Worm (Caenorhabditis elegans): ENCODE results near the gene golg-4.

DNA sequence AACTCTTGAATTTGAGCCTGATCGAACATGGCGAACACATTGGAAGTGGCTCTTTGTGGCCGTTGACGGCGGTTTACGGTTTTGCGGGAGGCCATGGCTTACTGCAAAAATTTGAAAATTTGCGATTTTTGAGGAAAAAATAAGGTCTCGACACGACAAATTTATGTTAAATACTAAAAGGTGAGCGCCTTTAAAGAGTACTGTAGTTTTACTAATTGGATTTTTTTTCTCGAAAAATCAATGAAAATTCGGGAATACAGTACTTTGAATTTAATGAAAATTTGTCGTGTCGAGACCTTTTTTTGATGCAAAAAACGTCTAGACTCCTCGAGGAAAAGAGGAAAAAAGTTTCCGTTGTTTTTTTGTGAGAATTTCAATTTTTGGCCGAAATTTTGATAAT, 11.7 kb upstream of the golg-4 start, which contains the start of gene mlc-4:
- TF ChIP-seq unc-130 (GFP tag; optimal IDR thresholded peaks at IDR 0.05) (no peak), skn-1 (tag; optimal IDR thresholded peaks at IDR 0.05) (no peak), egl-43 (GFP tag; IDR thresholded peaks at IDR 0.05) (no peak), fkh-10 (GFP tag; optimal IDR thresholded peaks at IDR 0.05) (no peak), ama-1 (optimal IDR thresholded peaks at IDR 0.05) (no peak), pha-4 (GFP tag; IDR thresholded peaks at IDR 0.05) (no peak), pha-4 (tag; optimal IDR thresholded peaks at IDR 0.05) (no peak)
